Worm (Caenorhabditis elegans): ENCODE results near the gene acd-3.

acd-3 gene

ce11 chrX:14849054-14849453 is at the start of gene acd-3:
Gene acd-3 (plus strand): TSS chrX:14849275.
- TF ChIP-seq daf-16 (GFP tag; optimal IDR thresholded peaks at IDR 0.05) = no peak
- peak; percentile 32 for TF ChIP-seq daf-16 (tag; optimal IDR thresholded peaks at IDR 0.05)
- TF ChIP-seq mep-1 (tag; optimal IDR thresholded peaks at IDR 0.05) = peak; percentile 33
- no peak for TF ChIP-seq ces-1 (GFP tag; optimal IDR thresholded peaks at IDR 0.05)
- TF ChIP-seq lir-3 (tag; optimal IDR thresholded peaks at IDR 0.05) = no peak
- no peak for TF ChIP-seq nhr-42 (GFP tag; IDR thresholded peaks at IDR 0.05)
- peak; percentile 32; the same call in 1 of the 2 replicates for TF ChIP-seq dmd-6 (GFP tag; IDR thresholded peaks at IDR 0.05)
- no peak for TF ChIP-seq unc-130 (GFP tag; optimal IDR thresholded peaks at IDR 0.05)
- no peak for TF ChIP-seq ceh-20 (GFP tag; IDR thresholded peaks at IDR 0.05)
- TF ChIP-seq dve-1 (tag; optimal IDR thresholded peaks at IDR 0.05; ENCODE audit: insufficient read depth) = peak; percentile 1
- TF ChIP-seq nhr-28 (tag; optimal IDR thresholded peaks at IDR 0.05) = peak; percentile 76
- no peak for TF ChIP-seq mdl-1 (tag; optimal IDR thresholded peaks at IDR 0.05)
- TF ChIP-seq aha-1 (tag) = peak; percentile 5

DNA sequence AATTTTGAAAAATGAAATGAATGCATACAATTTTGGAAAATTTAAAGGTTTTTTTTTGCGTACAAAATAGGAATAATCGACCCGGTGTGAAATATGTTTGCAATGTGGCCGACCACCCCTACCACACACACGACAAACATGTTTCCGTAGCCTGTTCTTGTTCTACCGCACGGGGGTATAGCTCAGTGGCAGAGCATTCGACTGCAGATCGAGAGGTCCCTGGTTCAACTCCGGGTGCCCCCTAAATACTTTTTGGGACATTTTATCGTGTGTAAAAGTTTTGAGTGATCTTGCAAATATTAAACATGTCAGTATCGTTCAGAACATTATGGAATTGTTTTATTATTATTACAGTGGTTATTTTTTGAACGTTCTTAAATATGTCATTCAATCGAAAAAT is 44.4 kb upstream of the acd-3 start:
- TF ChIP-seq tra-1 (GFP tag; IDR thresholded peaks at IDR 0.05) (peak; percentile 84), nhr-111 (GFP tag; optimal IDR thresholded peaks at IDR 0.05) (peak; percentile 79), lin-13 (GFP tag; optimal IDR thresholded peaks at IDR 0.05) (no peak), Y5F2A.4 (GFP tag; optimal IDR thresholded peaks at IDR 0.05) (peak; percentile 62), unc-62 (GFP tag; optimal IDR thresholded peaks at IDR 0.05 in 1 of 2) (peak in 1 of 2 experiments; percentile 28), unc-62 (tag; optimal IDR thresholded peaks at IDR 0.05) (no peak), vab-7 (GFP tag; IDR thresholded peaks at IDR 0.05) (peak; percentile 83), Y48G9A.11 (GFP tag; IDR thresholded peaks at IDR 0.05) (0 out of 2 replicates have a peak, but pooled peaks have one; percentile 7), nhr-25 (tag; optimal IDR thresholded peaks at IDR 0.05; ENCODE audit: borderline replicate concordance, insufficient read depth) (peak; percentile 9), dmd-6 (GFP tag; IDR thresholded peaks at IDR 0.05) (peak; percentile 76), ztf-7 (tag; optimal IDR thresholded peaks at IDR 0.05) (peak; percentile 35), F26F4.8 (GFP tag; conservative IDR thresholded peaks at IDR 0.05) (peak; percentile 80), rbr-2 (tag; optimal IDR thresholded peaks at IDR 0.05) (peak; percentile 62), madf-9 (GFP tag; conservative IDR thresholded peaks at IDR 0.05) (peak; percentile 82), nhr-102 (tag; optimal IDR thresholded peaks at IDR 0.05) (peak; percentile 68), daf-19 (GFP tag; conservative IDR thresholded peaks at IDR 0.05) (peak; percentile 89), nhr-237 (tag; optimal IDR thresholded peaks at IDR 0.05) (no peak), daf-16 (GFP tag; optimal IDR thresholded peaks at IDR 0.05) (peak; percentile 46 to 88), daf-16 (tag; optimal IDR thresholded peaks at IDR 0.05) (peak; percentile 38), ceh-20 (GFP tag; IDR thresholded peaks at IDR 0.05) (peak; percentile 67), lin-1 (GFP tag; IDR thresholded peaks at IDR 0.05) (0 out of 2 replicates have a peak, but pooled peaks have one; percentile 54), aly-2 (tag; optimal IDR thresholded peaks at IDR 0.05) (no peak), nhr-6 (tag; optimal IDR thresholded peaks at IDR 0.05) (peak; percentile 32), dmd-9 (GFP tag; IDR thresholded peaks at IDR 0.05) (peak; percentile 68), nhr-28 (tag; optimal IDR thresholded peaks at IDR 0.05) (peak; percentile 13), madf-5 (GFP tag; IDR thresholded peaks at IDR 0.05) (0 out of 4 replicates have a peak, but pooled peaks of 1 of the 2 experiments have one; percentile 68), nhr-10 (tag; optimal IDR thresholded peaks at IDR 0.05) (no peak), T20F7.1 (GFP tag; optimal IDR thresholded peaks at IDR 0.05) (peak; percentile 22), pha-4 (GFP tag; IDR thresholded peaks at IDR 0.05) (peak; percentile 87), pha-4 (tag; optimal IDR thresholded peaks at IDR 0.05) (no peak), mdt-29 (GFP tag; IDR thresholded peaks at IDR 0.05) (peak; percentile 60; the same call in 1 of the 2 replicates), ZK337.2 (GFP tag; IDR thresholded peaks at IDR 0.05) (peak; percentile 30; the same call in 1 of the 2 replicates), tag-97 (GFP tag; IDR thresholded peaks at IDR 0.05) (0 out of 2 replicates have a peak, but pooled peaks have one; percentile 54), D1046.2 (GFP tag; IDR thresholded peaks at IDR 0.05) (peak; percentile 80; the same call in 1 of the 2 replicates), hlh-30 (tag; optimal IDR thresholded peaks at IDR 0.05; ENCODE audit: insufficient read depth) (peak; percentile 43), ceh-44 (GFP tag; IDR thresholded peaks at IDR 0.05) (peak; percentile 39; the same call in 1 of the 2 replicates), hif-1 (tag; optimal IDR thresholded peaks at IDR 0.05) (peak in 1 of 2 experiments; percentile 29), lir-3 (tag; optimal IDR thresholded peaks at IDR 0.05) (peak; percentile 53), F49E8.2 (tag; optimal IDR thresholded peaks at IDR 0.05; ENCODE audit: borderline replicate concordance) (no peak), saeg-2 (GFP tag; IDR thresholded peaks at IDR 0.05) (peak; percentile 86), mep-1 (tag; optimal IDR thresholded peaks at IDR 0.05) (peak; percentile 72), hmg-1.1 (GFP tag; IDR thresholded peaks at IDR 0.05) (peak; percentile 84)

Measured in whole organism, L4 larva.